Fruit fly (Drosophila melanogaster) whole organism, embryonic: ENCODE data around the gene Pgm1.
A peak's percentile ranks its signal among the peaks of the same experiment; 100 is the strongest.

Experiments used
- Bteb2 ChIP-seq: fragments of 200-800 bp; sonication (Bioruptor generic); optimal IDR thresholded peaks from 2 replicates; lab custom pipeline; 2016; ENCODE audit warnings: missing biosample characterization, missing genetic modification characterization
- CG10267 ChIP-seq: fragments of 200-800 bp; sonication (Bioruptor generic); optimal IDR thresholded peaks from 2 replicates; lab custom pipeline; 2018; ENCODE audit warnings: missing biosample characterization, mild to moderate bottlenecking, missing genetic modification characterization, moderate library complexity
- CG10274 ChIP-seq: fragments of 200-800 bp; sonication (Bioruptor generic); optimal IDR thresholded peaks from 3 replicates; lab custom pipeline; 2017; ENCODE audit warnings: missing biosample characterization, mild to moderate bottlenecking, missing genetic modification characterization
- CG10979 ChIP-seq: fragments of 200-800 bp; sonication (Bioruptor generic); optimal IDR thresholded peaks from 2 replicates; lab custom pipeline; 2018; ENCODE audit warnings: missing biosample characterization, mild to moderate bottlenecking, missing genetic modification characterization, moderate library complexity
- CG11695 ChIP-seq: fragments of 200-800 bp; sonication (Bioruptor generic); IDR thresholded peaks from 3 replicates; pipeline ENCODE4 v1.3.6; 2022; ENCODE audit warnings: missing biosample characterization, missing genetic modification characterization
- CG11723 ChIP-seq: fragments of 200-800 bp; sonication (Bioruptor generic); optimal IDR thresholded peaks from 2 replicates; lab custom pipeline; 2017; ENCODE audit warnings: missing biosample characterization, mild to moderate bottlenecking, missing genetic modification characterization
- CG1233 ChIP-seq: fragments of 200-800 bp; sonication (Bioruptor generic); optimal IDR thresholded peaks from 4 replicates; lab custom pipeline; 2018; ENCODE audit warnings: missing biosample characterization, mild to moderate bottlenecking, missing genetic modification characterization
- CG13296 ChIP-seq: fragments of 200-800 bp; sonication (Bioruptor generic); optimal IDR thresholded peaks from 3 replicates; lab custom pipeline; 2018; ENCODE audit warnings: missing biosample characterization, mild to moderate bottlenecking, missing genetic modification characterization
- CG13894 ChIP-seq: fragments of 200-800 bp; sonication (Bioruptor generic); optimal IDR thresholded peaks from 3 replicates; lab custom pipeline; 2018; ENCODE audit warnings: missing biosample characterization, mild to moderate bottlenecking, missing genetic modification characterization, moderate library complexity
- CG14860 ChIP-seq: fragments of 200-800 bp; sonication (Bioruptor generic); IDR thresholded peaks from 3 replicates; pipeline ENCODE4 v1.3.6; 2022; ENCODE audit warnings: missing biosample characterization, missing genetic modification characterization; ENCODE audit not compliant: partially characterized antibody
- CG1647 ChIP-seq: fragments of 200-800 bp; sonication (Bioruptor generic); optimal IDR thresholded peaks from 3 replicates; lab custom pipeline; 2016; ENCODE audit warnings: missing biosample characterization, missing genetic modification characterization
- CG3281 ChIP-seq: fragments of 200-800 bp; sonication (Bioruptor generic); optimal IDR thresholded peaks from 3 replicates; lab custom pipeline; 2017; ENCODE audit warnings: missing biosample characterization, mild to moderate bottlenecking, missing genetic modification characterization
- CG6175 ChIP-seq: fragments of 200-800 bp; sonication (Bioruptor generic); IDR thresholded peaks from 3 replicates; pipeline ENCODE4 v1.3.6; 2022; ENCODE audit warnings: missing biosample characterization, missing genetic modification characterization
- CG6689 ChIP-seq: fragments of 200-800 bp; sonication (Bioruptor generic); IDR thresholded peaks from 2 replicates; pipeline ENCODE4 v1.3.6; 2022; ENCODE audit warnings: missing biosample characterization, missing genetic modification characterization
- CG7839 ChIP-seq: fragments of 200-800 bp; sonication (Bioruptor generic); optimal IDR thresholded peaks from 3 replicates; lab custom pipeline; 2018; ENCODE audit warnings: missing biosample characterization, mild to moderate bottlenecking, missing genetic modification characterization, moderate library complexity
- CG8765 ChIP-seq: fragments of 200-800 bp; sonication (Bioruptor generic); IDR thresholded peaks from 2 replicates; pipeline ENCODE4 v1.3.6; 2022; ENCODE audit warnings: missing biosample characterization, missing genetic modification characterization
- CG9817 ChIP-seq: fragments of 200-800 bp; sonication (Bioruptor generic); optimal IDR thresholded peaks from 2 replicates; lab custom pipeline; 2018; ENCODE audit warnings: missing biosample characterization, mild to moderate bottlenecking, missing genetic modification characterization, moderate library complexity
- Chrac-16 ChIP-seq: fragments of 200-800 bp; sonication (Bioruptor generic); optimal IDR thresholded peaks from 3 replicates; lab custom pipeline; 2016; ENCODE audit warnings: missing biosample characterization, missing genetic modification characterization
- CrebB ChIP-seq: fragments of 200-800 bp; sonication (Bioruptor generic); optimal IDR thresholded peaks from 3 replicates; lab custom pipeline; 2018; ENCODE audit warnings: missing biosample characterization, mild to moderate bottlenecking, missing genetic modification characterization
- D19A ChIP-seq: fragments of 200-800 bp; optimal IDR thresholded peaks from 3 replicates; lab custom pipeline; 2019; ENCODE audit warnings: missing biosample characterization, mild to moderate bottlenecking, missing genetic modification characterization, moderate library complexity
- Dad ChIP-seq: fragments of 200-800 bp; sonication (Bioruptor generic); optimal IDR thresholded peaks from 3 replicates; lab custom pipeline; 2016; ENCODE audit warnings: missing biosample characterization, missing genetic modification characterization
- Ets97D ChIP-seq: fragments of 200-800 bp; sonication (Bioruptor generic); optimal IDR thresholded peaks from 3 replicates; lab custom pipeline; 2016; ENCODE audit warnings: missing biosample characterization, missing genetic modification characterization
- HLH54F ChIP-seq: fragments of 200-800 bp; sonication (Bioruptor generic); optimal IDR thresholded peaks from 3 replicates; lab custom pipeline; 2016; ENCODE audit warnings: missing biosample characterization, missing genetic modification characterization
- HmgD ChIP-seq: fragments of 200-800 bp; sonication (Bioruptor generic); optimal IDR thresholded peaks from 3 replicates; lab custom pipeline; 2016; ENCODE audit warnings: missing biosample characterization, missing genetic modification characterization
- Hsf ChIP-seq: fragments of 200-800 bp; sonication (Bioruptor generic); optimal IDR thresholded peaks from 3 replicates; lab custom pipeline; 2016; ENCODE audit warnings: missing biosample characterization, missing genetic modification characterization
- Neu2 ChIP-seq: fragments of 200-800 bp; sonication (Bioruptor generic); optimal IDR thresholded peaks from 3 replicates; lab custom pipeline; 2016; ENCODE audit warnings: missing biosample characterization, missing genetic modification characterization, borderline replicate concordance
- Nf-YA ChIP-seq: fragments of 200-800 bp; sonication (Bioruptor generic); IDR thresholded peaks from 2 replicates; pipeline ENCODE4 v1.3.6; 2022; ENCODE audit warnings: missing biosample characterization, missing genetic modification characterization
- ara ChIP-seq: fragments of 200-800 bp; sonication (Bioruptor generic); IDR thresholded peaks from 2 replicates; pipeline ENCODE4 v1.3.6; 2022; ENCODE audit warnings: missing biosample characterization, missing genetic modification characterization
- bigmax ChIP-seq: fragments of 200-800 bp; sonication (Bioruptor generic); optimal IDR thresholded peaks from 2 replicates; lab custom pipeline; 2018; ENCODE audit warnings: missing biosample characterization, mild to moderate bottlenecking, missing genetic modification characterization
- ci ChIP-seq: fragments of 200-800 bp; sonication (Bioruptor generic); IDR thresholded peaks from 3 replicates; pipeline ENCODE4 v1.3.6; 2022; ENCODE audit warnings: missing biosample characterization, missing genetic modification characterization
- crol ChIP-seq: fragments of 200-800 bp; sonication (Bioruptor generic); IDR thresholded peaks from 2 replicates; pipeline ENCODE4 v1.3.6; 2022; ENCODE audit warnings: missing biosample characterization, missing genetic modification characterization
- disco-r ChIP-seq: fragments of 200-800 bp; sonication (Bioruptor generic); optimal IDR thresholded peaks from 2 replicates; lab custom pipeline; 2016; ENCODE audit warnings: missing biosample characterization, missing genetic modification characterization
- eve ChIP-seq, 2 experiments: fragments of >200 bp; optimal IDR thresholded peaks; 2 replicates each; lab custom pipeline; 2017; ENCODE audit warnings: missing biosample characterization in 2 of 2, missing genetic modification characterization in 2 of 2
- hb ChIP-seq: fragments of 200-800 bp; sonication (Bioruptor generic); IDR thresholded peaks from 3 replicates; pipeline ENCODE4 v1.3.6; 2022; ENCODE audit warnings: missing biosample characterization, missing genetic modification characterization; ENCODE audit not compliant: partially characterized antibody
- her ChIP-seq: fragments of 200-800 bp; sonication (Bioruptor generic); optimal IDR thresholded peaks from 2 replicates; lab custom pipeline; 2016; ENCODE audit warnings: missing biosample characterization, missing genetic modification characterization
- inv ChIP-seq: fragments of 200-800 bp; sonication (Bioruptor generic); IDR thresholded peaks from 2 replicates; pipeline ENCODE4 v1.3.6; 2022; ENCODE audit warnings: missing biosample characterization, missing genetic modification characterization; ENCODE audit not compliant: partially characterized antibody
- jing ChIP-seq: fragments of 200-800 bp; sonication (Bioruptor generic); optimal IDR thresholded peaks from 2 replicates; lab custom pipeline; 2018; ENCODE audit warnings: missing biosample characterization, mild to moderate bottlenecking, missing genetic modification characterization
- lab ChIP-seq: fragments of 200-800 bp; sonication (Bioruptor generic); optimal IDR thresholded peaks from 3 replicates; lab custom pipeline; 2017; ENCODE audit warnings: missing biosample characterization, missing genetic modification characterization, mild to moderate bottlenecking, moderate library complexity, missing genetic modification reagents
- pan ChIP-seq, 4 experiments: fragments of >200 bp in 3 of 4; fragments of 200-800 bp in 1 of 4; sonication (Bioruptor generic) in 1 of 4; optimal IDR thresholded peaks in 3 of 4; IDR thresholded peaks in 1 of 4; 2 replicates each; pipeline versions ENCODE4 v1.3.6 to Lab custom; 2017 to 2022; ENCODE audit warnings: missing biosample characterization in 2 of 4, missing genetic modification characterization in 2 of 4, mixed read lengths in 1 of 4
- pb ChIP-seq: fragments of 200-800 bp; sonication (Bioruptor generic); optimal IDR thresholded peaks from 3 replicates; lab custom pipeline; 2016; ENCODE audit warnings: missing biosample characterization, missing genetic modification characterization
- ranshi ChIP-seq: fragments of 200-800 bp; sonication (Bioruptor generic); IDR thresholded peaks from 2 replicates; pipeline ENCODE4 v1.3.6; 2022; ENCODE audit warnings: missing biosample characterization, missing genetic modification characterization
- repo ChIP-seq: fragments of 200-800 bp; sonication (Bioruptor generic); optimal IDR thresholded peaks from 2 replicates; lab custom pipeline; 2016; ENCODE audit warnings: missing biosample characterization, missing genetic modification characterization
- sna ChIP-seq: fragments of 200-800 bp; sonication (Bioruptor generic); IDR thresholded peaks from 2 replicates; pipeline ENCODE4 v1.3.6; 2022; ENCODE audit warnings: missing biosample characterization, missing genetic modification characterization; ENCODE audit not compliant: partially characterized antibody
- sug ChIP-seq: fragments of 200-800 bp; optimal IDR thresholded peaks from 2 replicates; lab custom pipeline; 2019; ENCODE audit warnings: missing biosample characterization, mild to moderate bottlenecking, missing genetic modification characterization, moderate library complexity
- tx ChIP-seq: fragments of 200-800 bp; sonication (Bioruptor generic); optimal IDR thresholded peaks from 2 replicates; lab custom pipeline; 2016; ENCODE audit warnings: missing biosample characterization, missing genetic modification characterization
- unc-4 ChIP-seq: fragments of 200-800 bp; sonication (Bioruptor generic); IDR thresholded peaks from 2 replicates; pipeline ENCODE4 v1.3.6; 2022; ENCODE audit warnings: missing biosample characterization, missing genetic modification characterization; ENCODE audit not compliant: partially characterized antibody
- vnd ChIP-seq: fragments of 200-800 bp; sonication (Bioruptor generic); IDR thresholded peaks from 3 replicates; pipeline ENCODE4 v1.3.6; 2022; ENCODE audit warnings: missing biosample characterization, missing genetic modification characterization; ENCODE audit not compliant: partially characterized antibody

Pgm1 gene

dm6 chr3L:16158322-16158721 is 30.0 kb upstream of the Pgm1 start (continued):
- no peak for TF ChIP-seq unc-4 (GFP tag; lab: Robert Waterston, UW)
- no peak for TF ChIP-seq disco-r
- peak; percentile 33; the same call in 1 of the 2 replicates for TF ChIP-seq inv (GFP tag; lab: Robert Waterston, UW)
- TF ChIP-seq repo (GFP tag; lab: Kevin White, UChicago), result no peak
- no peak for TF ChIP-seq Ets97D (GFP tag; lab: Kevin White, UChicago)
- TF ChIP-seq CG6175 (GFP tag; lab: Robert Waterston, UW), result peak; percentile 30; the same call in 1 of the 3 replicates
- TF ChIP-seq Hsf (GFP tag; lab: Kevin White, UChicago), result no peak
- TF ChIP-seq Bteb2, result no peak
- no peak for TF ChIP-seq pan (optimal IDR thresholded peaks at IDR 0.05; lab: Kevin White, UChicago)
- TF ChIP-seq pan (GFP tag; optimal IDR thresholded peaks at IDR 0.05 in 1 of 2, IDR thresholded peaks at IDR 0.05 in 1 of 2), result no peak
- no peak for TF ChIP-seq ci (GFP tag; lab: Robert Waterston, UW)
- TF ChIP-seq pb (GFP tag; lab: Kevin White, UChicago), result no peak
- no peak for TF ChIP-seq CG1647 (GFP tag; lab: Kevin White, UChicago)
- TF ChIP-seq crol (GFP tag; lab: Robert Waterston, UW), result peak; percentile 87
- peak; percentile 43; the same call in 1 of the 2 replicates for TF ChIP-seq sna
- no peak for TF ChIP-seq CG6689 (GFP tag; lab: Robert Waterston, UW)
- no peak for TF ChIP-seq ranshi (GFP tag; lab: Robert Waterston, UW)
- peak; percentile 51 for TF ChIP-seq hb (GFP tag; lab: Robert Waterston, UW)
- TF ChIP-seq CG13894 (tag; lab: Kevin White, UChicago), result peak; percentile 29
- no peak for TF ChIP-seq CG1233 (GFP tag; lab: Kevin White, UChicago)
- TF ChIP-seq HLH54F (GFP tag; lab: Kevin White, UChicago), result no peak
- no peak for TF ChIP-seq sug (tag; lab: Kevin White, UChicago)

- TF ChIP-seq her (GFP tag; lab: Kevin White, UChicago) (peak; percentile 12), CG14860 (GFP tag; lab: Robert Waterston, UW) (0 out of 3 replicates have a peak, but pooled peaks have one; percentile 34), jing (GFP tag; lab: Kevin White, UChicago) (no peak), Chrac-16 (GFP tag; lab: Kevin White, UChicago) (peak; percentile 51), CG13296 (GFP tag; lab: Kevin White, UChicago) (peak; percentile 11), CG11723 (GFP tag; lab: Kevin White, UChicago) (peak; percentile 3), CG10274 (GFP tag; lab: Kevin White, UChicago) (no peak), vnd (GFP tag; lab: Robert Waterston, UW) (no peak), D19A (tag; lab: Kevin White, UChicago) (peak; percentile 12), ara (GFP tag; lab: Robert Waterston, UW) (no peak), CG8765 (no peak), bigmax (GFP tag; lab: Kevin White, UChicago) (no peak), CG10267 (tag; lab: Kevin White, UChicago) (peak; percentile 43), tx (GFP tag; lab: Kevin White, UChicago) (no peak), Nf-YA (GFP tag; lab: Robert Waterston, UW) (no peak), CG3281 (GFP tag; lab: Kevin White, UChicago) (peak; percentile 59), CG11695 (GFP tag; lab: Robert Waterston, UW) (peak; percentile 57; the same call in 1 of the 3 replicates), CG7839 (peak; percentile 74), HmgD (GFP tag; lab: Kevin White, UChicago) (no peak), eve (GFP tag; optimal IDR thresholded peaks at IDR 0.05; lab: Kevin White, UChicago) (peak in 1 of 2 experiments; percentile 91), Dad (GFP tag; lab: Kevin White, UChicago) (no peak), Neu2 (GFP tag; lab: Kevin White, UChicago) (no peak), lab (peak; percentile 56), CG9817 (tag; lab: Kevin White, UChicago) (peak; percentile 38), CG10979 (tag; lab: Kevin White, UChicago) (peak; percentile 68), CrebB (tag; lab: Kevin White, UChicago) (no peak)
Observed at dm6 chr3L:16157251-16158190, 29.2 kb upstream of the Pgm1 start.
